Worm (Caenorhabditis elegans) whole organism, mixed stage, embryonic: Measurements from ENCODE around the gene scav-3.
A peak's percentile ranks its signal among the peaks of the same experiment; 100 is the strongest.

ENCODE experiments used
- ces-1 ChIP-seq: fragments of 150-350 bp; optimal IDR thresholded peaks from 2 replicates; lab custom pipeline; 2014; ENCODE audit warnings: missing biosample characterization, missing genetic modification reagents, missing genetic modification characterization
- nhr-237 ChIP-seq: fragments of 150-350 bp; optimal IDR thresholded peaks from 2 replicates; lab custom pipeline; 2014; ENCODE audit warnings: missing biosample characterization, missing genetic modification characterization

scav-3 gene

ce11 chrIII:12410304-12410703, 46.3 kb downstream of the scav-3 start:
- peak; percentile 25 for TF ChIP-seq ces-1 (GFP tag; lab: Kevin White, UChicago)
- no peak for TF ChIP-seq nhr-237 (tag; lab: Kevin White, UChicago)
